Fruit fly (Drosophila melanogaster): ENCODE measurements around the gene EndoA.
A peak's percentile ranks its signal among the peaks of the same experiment; 100 is the strongest.

EndoA gene

DNA sequence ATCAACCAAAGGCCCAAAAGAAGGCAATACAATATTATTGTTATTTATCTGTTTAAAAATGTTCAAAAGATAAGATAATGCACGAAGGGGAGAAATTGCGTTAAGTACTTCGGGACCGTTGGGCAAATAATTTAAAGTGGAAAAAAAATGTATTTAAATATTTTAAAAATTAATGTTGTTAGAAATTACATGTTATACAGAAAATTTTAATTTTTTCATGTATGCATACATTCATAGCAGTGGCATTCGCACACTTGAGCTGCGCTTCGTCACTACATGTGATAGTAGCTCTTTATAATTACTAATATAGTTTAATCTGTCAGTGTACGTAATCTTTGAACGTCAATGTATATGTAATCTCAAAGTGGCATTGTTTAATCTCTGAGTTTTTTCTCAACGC, 11.2 kb upstream of the EndoA start:
- TF ChIP-seq Rel (GFP tag; optimal IDR thresholded peaks at IDR 0.05) (no peak), Rel (tag; optimal IDR thresholded peaks at IDR 0.05) (peak; percentile 32), HLH106 (tag; optimal IDR thresholded peaks at IDR 0.05) (peak; percentile 75), CG32264 (GFP tag; optimal IDR thresholded peaks at IDR 0.05) (no peak), Jra (GFP tag; optimal IDR thresholded peaks at IDR 0.05) (no peak), usp (GFP tag; optimal IDR thresholded peaks at IDR 0.05) (no peak), ey (GFP tag; optimal IDR thresholded peaks at IDR 0.05) (no peak), foxo (GFP tag; optimal IDR thresholded peaks at IDR 0.05) (peak in 1 of 2 experiments; percentile 39), h (GFP tag; optimal IDR thresholded peaks at IDR 0.05) (peak; percentile 45)

DNA sequence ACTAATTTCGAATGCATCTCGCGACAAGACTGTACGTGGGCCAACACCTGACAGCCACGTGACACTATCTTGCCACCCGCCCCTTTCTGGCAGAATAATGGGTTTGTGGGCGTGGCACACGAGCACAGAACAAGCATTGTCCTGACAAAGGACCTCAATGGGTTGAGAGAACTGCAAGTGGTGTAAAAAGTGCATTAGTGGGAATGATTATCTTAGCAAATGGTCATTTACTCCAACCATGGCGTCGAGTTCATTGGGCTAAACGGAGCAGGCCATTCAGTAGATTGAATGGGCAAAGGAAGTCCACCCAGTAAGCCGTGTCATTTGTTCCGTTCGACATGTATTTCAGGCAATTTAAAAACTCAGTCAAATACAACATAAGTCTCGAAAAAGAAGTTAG, 8.6 kb upstream of the EndoA start, which contains the start of gene CG14297:
Gene CG14297, plus strand, starts transcription at position 301 of the 400 bp plus-strand sequence.
- TF ChIP-seq Rel (GFP tag; optimal IDR thresholded peaks at IDR 0.05) = no peak
- no peak for TF ChIP-seq Rel (tag; optimal IDR thresholded peaks at IDR 0.05)
- TF ChIP-seq jim (GFP tag; optimal IDR thresholded peaks at IDR 0.05) = no peak
- no peak for TF ChIP-seq CrebA (GFP tag; optimal IDR thresholded peaks at IDR 0.05; ENCODE audit: borderline replicate concordance)
- TF ChIP-seq Mio (GFP tag; optimal IDR thresholded peaks at IDR 0.05) = no peak

DNA sequence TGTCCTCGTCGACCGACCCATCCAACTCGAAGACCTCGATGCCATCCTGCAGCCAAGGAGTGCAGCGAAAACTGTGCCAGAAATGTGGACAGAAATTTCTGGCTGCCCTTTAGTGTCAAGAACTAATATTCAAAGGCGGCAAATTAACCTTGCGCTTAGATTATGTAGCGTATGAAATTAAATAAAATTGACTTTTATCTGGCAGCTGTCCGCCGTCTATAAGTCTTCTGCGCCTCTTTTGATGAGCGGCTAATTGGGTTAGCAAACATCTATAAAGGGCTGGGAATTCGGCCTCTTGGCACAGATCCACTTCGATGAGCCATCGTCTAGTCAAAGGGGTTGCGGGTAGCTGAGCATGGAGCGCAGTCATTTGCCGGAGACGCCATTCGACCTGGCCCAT, 7.3 kb upstream of the EndoA start, which contains the start of gene Rh2:
Gene Rh2, plus strand, starts transcription at position 301 of the 400 bp plus-strand sequence.
- no peak for TF ChIP-seq Sp1 (GFP tag; optimal IDR thresholded peaks at IDR 0.05)
- no peak for TF ChIP-seq N (GFP tag; optimal IDR thresholded peaks at IDR 0.05)
- no peak for TF ChIP-seq Vsx2 (GFP tag; optimal IDR thresholded peaks at IDR 0.05; ENCODE audit: partially characterized antibody)
- no peak for TF ChIP-seq woc (GFP tag; optimal IDR thresholded peaks at IDR 0.05)
- no peak for TF ChIP-seq sage (GFP tag; optimal IDR thresholded peaks at IDR 0.05)
- no peak for TF ChIP-seq fru (GFP tag; optimal IDR thresholded peaks at IDR 0.05)
- TF ChIP-seq Myc (optimal IDR thresholded peaks at IDR 0.05) = no peak
- no peak for TF ChIP-seq dl (GFP tag; optimal IDR thresholded peaks at IDR 0.05; ENCODE audit: insufficient read depth in 1 of 2, partially characterized antibody in 2 of 2)
- TF ChIP-seq jim (GFP tag; optimal IDR thresholded peaks at IDR 0.05) = no peak
- no peak for TF ChIP-seq tai (GFP tag; optimal IDR thresholded peaks at IDR 0.05)

DNA sequence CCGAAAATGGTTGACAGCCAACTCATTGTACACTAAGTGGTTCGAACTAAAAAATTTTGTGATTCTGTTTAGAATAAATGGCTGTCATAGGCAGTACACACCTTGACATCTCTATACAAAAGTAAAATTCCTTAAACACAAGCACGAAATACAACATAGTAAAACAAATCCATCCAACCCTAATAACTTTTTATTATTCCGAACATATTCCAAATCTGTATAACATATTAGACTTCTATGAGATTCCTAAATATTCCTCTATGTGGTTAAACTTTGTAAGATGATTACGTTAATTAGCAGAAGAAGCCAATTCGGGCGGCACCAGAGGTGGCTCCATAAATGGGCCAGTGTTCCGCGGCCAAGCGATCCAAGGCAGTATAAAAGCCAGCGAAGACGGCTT, 4.2 kb upstream of the EndoA start, which contains the start of gene CG14294:
Gene CG14294, minus strand, starts transcription at position 101 of the 400 bp plus-strand sequence.
- TF ChIP-seq dl (GFP tag; optimal IDR thresholded peaks at IDR 0.05; ENCODE audit: insufficient read depth in 1 of 2, partially characterized antibody in 2 of 2) (no peak), Hr78 (GFP tag; optimal IDR thresholded peaks at IDR 0.05) (no peak), HLH106 (tag; optimal IDR thresholded peaks at IDR 0.05) (no peak), dmrt93B (GFP tag; optimal IDR thresholded peaks at IDR 0.05) (no peak), Hnf4 (GFP tag; optimal IDR thresholded peaks at IDR 0.05) (no peak), foxo (GFP tag; optimal IDR thresholded peaks at IDR 0.05) (no peak), br (GFP tag; optimal IDR thresholded peaks at IDR 0.05) (no peak), lola (GFP tag; optimal IDR thresholded peaks at IDR 0.05) (no peak), OdsH (GFP tag; optimal IDR thresholded peaks at IDR 0.05) (no peak), dsf (GFP tag; optimal IDR thresholded peaks at IDR 0.05; ENCODE audit: borderline replicate concordance) (no peak), pan (optimal IDR thresholded peaks at IDR 0.05) (no peak), Abd-B (GFP tag; optimal IDR thresholded peaks at IDR 0.05) (no peak), Vsx2 (GFP tag; optimal IDR thresholded peaks at IDR 0.05; ENCODE audit: partially characterized antibody) (no peak), Rel (GFP tag; optimal IDR thresholded peaks at IDR 0.05) (no peak), Rel (tag; optimal IDR thresholded peaks at IDR 0.05) (no peak), GATAd (GFP tag; optimal IDR thresholded peaks at IDR 0.05) (no peak), CG32264 (GFP tag; optimal IDR thresholded peaks at IDR 0.05) (no peak), tai (GFP tag; optimal IDR thresholded peaks at IDR 0.05) (no peak), woc (GFP tag; optimal IDR thresholded peaks at IDR 0.05) (no peak), sv (GFP tag; optimal IDR thresholded peaks at IDR 0.05) (no peak)

DNA sequence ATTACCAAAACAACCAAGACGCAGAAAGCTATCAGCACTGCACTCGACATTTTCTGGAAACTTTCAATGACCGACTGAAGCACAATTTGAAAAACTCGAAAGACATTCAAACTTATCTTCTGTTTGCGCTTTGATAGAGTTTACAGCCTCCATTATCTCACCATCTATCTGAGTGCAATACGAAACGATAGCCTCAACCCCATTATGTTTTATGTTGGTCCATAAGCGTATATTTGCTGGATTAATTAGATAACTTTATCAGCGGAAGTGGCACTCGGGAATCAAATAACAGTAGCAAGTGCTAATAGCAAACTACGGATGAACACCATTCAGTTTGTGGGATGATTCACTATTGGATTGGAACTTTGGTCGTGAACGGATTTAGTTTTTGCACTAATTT, 3.6 kb upstream of the EndoA start, which contains the start of gene CG34284:
Gene CG34284, minus strand, starts transcription at position 76 of the 400 bp plus-strand sequence.
- TF ChIP-seq Rel (GFP tag; optimal IDR thresholded peaks at IDR 0.05) (no peak), Rel (tag; optimal IDR thresholded peaks at IDR 0.05) (no peak), Hnf4 (GFP tag; optimal IDR thresholded peaks at IDR 0.05) (no peak), pan (optimal IDR thresholded peaks at IDR 0.05) (no peak), Hr83 (GFP tag; optimal IDR thresholded peaks at IDR 0.05; ENCODE audit: poor library complexity, severe bottlenecking) (no peak), Sp1 (GFP tag; optimal IDR thresholded peaks at IDR 0.05) (no peak), fru (GFP tag; optimal IDR thresholded peaks at IDR 0.05) (no peak), tai (GFP tag; optimal IDR thresholded peaks at IDR 0.05) (no peak), dsf (GFP tag; optimal IDR thresholded peaks at IDR 0.05; ENCODE audit: borderline replicate concordance) (no peak), CrebA (GFP tag; optimal IDR thresholded peaks at IDR 0.05; ENCODE audit: borderline replicate concordance) (no peak), Jra (GFP tag; optimal IDR thresholded peaks at IDR 0.05) (no peak), GATAd (GFP tag; optimal IDR thresholded peaks at IDR 0.05) (no peak), psq (GFP tag; optimal IDR thresholded peaks at IDR 0.05) (no peak), usp (GFP tag; optimal IDR thresholded peaks at IDR 0.05) (no peak)
